Fruit fly (Drosophila melanogaster) whole organism, embryonic: ENCODE measurements around the gene Dad1.

Experiments
- ATbp ChIP-seq: fragments of 200-800 bp; sonication (Bioruptor generic); optimal IDR thresholded peaks from 2 replicates; lab custom pipeline; 2017; ENCODE audit warnings: missing biosample characterization, mild to moderate bottlenecking, missing genetic modification characterization, missing genetic modification reagents
- Abd-B ChIP-seq: fragments of 200-800 bp; sonication (Bioruptor generic); optimal IDR thresholded peaks from 2 replicates; lab custom pipeline; 2018; ENCODE audit warnings: missing biosample characterization, mild to moderate bottlenecking, missing genetic modification characterization, moderate library complexity
- Atf6 ChIP-seq: fragments of 200-800 bp; sonication (Bioruptor generic); IDR thresholded peaks from 2 replicates; pipeline ENCODE4 v1.3.6; 2022; ENCODE audit warnings: missing biosample characterization, missing genetic modification characterization
- CG10274 ChIP-seq: fragments of 200-800 bp; sonication (Bioruptor generic); optimal IDR thresholded peaks from 3 replicates; lab custom pipeline; 2017; ENCODE audit warnings: missing biosample characterization, mild to moderate bottlenecking, missing genetic modification characterization
- CG11093 ChIP-seq: fragments of 200-800 bp; sonication (Bioruptor generic); IDR thresholded peaks from 3 replicates; pipeline ENCODE4 v1.3.6; 2022; ENCODE audit warnings: missing biosample characterization, missing genetic modification characterization
- CG12155 ChIP-seq: fragments of 200-800 bp; sonication (Bioruptor generic); optimal IDR thresholded peaks from 3 replicates; lab custom pipeline; 2016; ENCODE audit warnings: missing biosample characterization, missing genetic modification characterization
- CG12744 ChIP-seq: fragments of 200-800 bp; sonication (Bioruptor generic); optimal IDR thresholded peaks from 2 replicates; lab custom pipeline; 2016; ENCODE audit warnings: missing biosample characterization, missing genetic modification characterization
- CG13424 ChIP-seq: fragments of 200-800 bp; sonication (Bioruptor generic); optimal IDR thresholded peaks from 2 replicates; lab custom pipeline; 2019; ENCODE audit warnings: missing biosample characterization, mild to moderate bottlenecking, missing genetic modification characterization, moderate library complexity
- CG14050 ChIP-seq: fragments of 200-800 bp; sonication (Bioruptor generic); IDR thresholded peaks from 3 replicates; pipeline ENCODE4 v1.3.6; 2022; ENCODE audit warnings: missing biosample characterization, missing genetic modification characterization
- CG14965 ChIP-seq: fragments of 200-800 bp; sonication (Bioruptor generic); optimal IDR thresholded peaks from 2 replicates; lab custom pipeline; 2016; ENCODE audit warnings: missing biosample characterization, missing genetic modification characterization, borderline replicate concordance
- CG17568 ChIP-seq: fragments of 200-800 bp; sonication (Bioruptor generic); optimal IDR thresholded peaks from 2 replicates; lab custom pipeline; 2018; ENCODE audit warnings: missing biosample characterization, mild to moderate bottlenecking, missing genetic modification characterization, moderate library complexity
- CG34376 ChIP-seq: fragments of 200-800 bp; sonication (Bioruptor generic); optimal IDR thresholded peaks from 2 replicates; lab custom pipeline; 2018; ENCODE audit warnings: missing biosample characterization, mild to moderate bottlenecking, missing genetic modification characterization
- CG3726 ChIP-seq: fragments of 200-800 bp; sonication (Bioruptor generic); IDR thresholded peaks from 3 replicates; pipeline ENCODE4, ENCODE4 v1.3.6; 2022; ENCODE audit warnings: missing biosample characterization, missing genetic modification characterization
- CG6689 ChIP-seq: fragments of 200-800 bp; sonication (Bioruptor generic); IDR thresholded peaks from 2 replicates; pipeline ENCODE4 v1.3.6; 2022; ENCODE audit warnings: missing biosample characterization, missing genetic modification characterization
- CG7745 ChIP-seq: fragments of 200-800 bp; sonication (Bioruptor generic); optimal IDR thresholded peaks from 2 replicates; lab custom pipeline; 2018; ENCODE audit warnings: missing biosample characterization, mild to moderate bottlenecking, missing genetic modification characterization, moderate library complexity
- CG7928 ChIP-seq: fragments of 200-800 bp; sonication (Bioruptor generic); optimal IDR thresholded peaks from 2 replicates; lab custom pipeline; 2017; ENCODE audit warnings: missing biosample characterization, mild to moderate bottlenecking, missing genetic modification characterization
- CG8359 ChIP-seq: fragments of 200-800 bp; sonication (Bioruptor generic); optimal IDR thresholded peaks from 2 replicates; lab custom pipeline; 2017; ENCODE audit warnings: missing biosample characterization, mild to moderate bottlenecking, missing genetic modification characterization, borderline replicate concordance
- Doc2 ChIP-seq: fragments of 200-800 bp; sonication (Bioruptor generic); IDR thresholded peaks from 2 replicates; pipeline ENCODE4 v1.3.6; 2022; ENCODE audit warnings: missing biosample characterization, missing genetic modification characterization
- Dp ChIP-seq: fragments of 200-800 bp; sonication (Bioruptor generic); optimal IDR thresholded peaks from 2 replicates; lab custom pipeline; 2018; ENCODE audit warnings: missing biosample characterization, mild to moderate bottlenecking, missing genetic modification characterization, moderate library complexity
- ERR ChIP-seq: fragments of 200-800 bp; sonication (Bioruptor generic); optimal IDR thresholded peaks from 2 replicates; lab custom pipeline; 2016; ENCODE audit warnings: missing biosample characterization, missing genetic modification characterization
- HmgD ChIP-seq: fragments of 200-800 bp; sonication (Bioruptor generic); optimal IDR thresholded peaks from 3 replicates; lab custom pipeline; 2016; ENCODE audit warnings: missing biosample characterization, missing genetic modification characterization
- MBD-R2 ChIP-seq: fragments of 200-800 bp; sonication (Bioruptor generic); IDR thresholded peaks from 2 replicates; pipeline ENCODE4 v1.3.6; 2022; ENCODE audit warnings: missing biosample characterization, missing genetic modification characterization
- Optix ChIP-seq: fragments of 200-800 bp; sonication (Bioruptor generic); IDR thresholded peaks from 3 replicates; pipeline ENCODE4 v1.3.6; 2022; ENCODE audit warnings: missing biosample characterization, missing genetic modification characterization
- Pdp1 ChIP-seq, 2 experiments: fragments of 200-800 bp; sonication (Bioruptor generic); optimal IDR thresholded peaks; 3 replicates each; lab custom pipeline; 2016; ENCODE audit warnings: missing biosample characterization in 2 of 2, missing genetic modification characterization in 2 of 2, mild to moderate bottlenecking in 1 of 2, moderate library complexity in 1 of 2
- Rx ChIP-seq: fragments of 200-800 bp; sonication (Bioruptor generic); IDR thresholded peaks from 2 replicates; pipeline ENCODE4 v1.3.6; 2022; ENCODE audit warnings: missing biosample characterization, missing genetic modification characterization
- Sin3A ChIP-seq: fragments of >200 bp; optimal IDR thresholded peaks from 2 replicates; lab custom pipeline; 2018
- Sox100B ChIP-seq: fragments of 200-800 bp; sonication (Bioruptor generic); optimal IDR thresholded peaks from 3 replicates; lab custom pipeline; 2018; ENCODE audit warnings: missing biosample characterization, mild to moderate bottlenecking, missing genetic modification characterization
- Trl ChIP-seq, 3 experiments: fragments of >200 bp in 2 of 3; fragments of 200-800 bp in 1 of 3; sonication (Bioruptor generic) in 1 of 3; optimal IDR thresholded peaks; 2 replicates in 1 of 3; 3 replicates in 2 of 3; lab custom pipeline; 2016 to 2017; ENCODE audit warnings: missing biosample characterization in 1 of 3, missing genetic modification characterization in 1 of 3
- ara ChIP-seq: fragments of 200-800 bp; sonication (Bioruptor generic); IDR thresholded peaks from 2 replicates; pipeline ENCODE4 v1.3.6; 2022; ENCODE audit warnings: missing biosample characterization, missing genetic modification characterization
- bigmax ChIP-seq: fragments of 200-800 bp; sonication (Bioruptor generic); optimal IDR thresholded peaks from 2 replicates; lab custom pipeline; 2018; ENCODE audit warnings: missing biosample characterization, mild to moderate bottlenecking, missing genetic modification characterization
- chinmo ChIP-seq: fragments of 200-800 bp; sonication (Bioruptor generic); IDR thresholded peaks from 4 replicates; pipeline ENCODE4 v1.3.6; 2022; ENCODE audit warnings: missing biosample characterization, missing genetic modification characterization; ENCODE audit not compliant: partially characterized antibody
- chm ChIP-seq: fragments of 200-800 bp; sonication (Bioruptor generic); IDR thresholded peaks from 2 replicates; pipeline ENCODE4 v1.3.6; 2022; ENCODE audit warnings: missing biosample characterization, missing genetic modification characterization
- ci ChIP-seq: fragments of 200-800 bp; sonication (Bioruptor generic); IDR thresholded peaks from 3 replicates; pipeline ENCODE4 v1.3.6; 2022; ENCODE audit warnings: missing biosample characterization, missing genetic modification characterization
- fd102C ChIP-seq: fragments of 200-800 bp; sonication (Bioruptor generic); optimal IDR thresholded peaks from 2 replicates; lab custom pipeline; 2018; ENCODE audit warnings: missing biosample characterization, mild to moderate bottlenecking, missing genetic modification characterization, moderate library complexity
- ham ChIP-seq: fragments of 200-800 bp; sonication (Bioruptor generic); IDR thresholded peaks from 2 replicates; pipeline ENCODE4 v1.3.6; 2022; ENCODE audit warnings: missing biosample characterization, missing genetic modification characterization
- hth ChIP-seq: fragments of >200 bp; optimal IDR thresholded peaks from 2 replicates; lab custom pipeline; 2017; ENCODE audit warnings: inconsistent platforms
- insv ChIP-seq, 2 experiments: fragments of 200-800 bp; sonication (Bioruptor generic); optimal IDR thresholded peaks; 3 replicates each; lab custom pipeline; 2016 to 2018; ENCODE audit warnings: missing biosample characterization in 2 of 2, missing genetic modification characterization in 2 of 2
- nerfin-2 ChIP-seq: fragments of 200-800 bp; sonication (Bioruptor generic); IDR thresholded peaks from 2 replicates; pipeline ENCODE4 v1.3.6; 2022; ENCODE audit warnings: missing biosample characterization, missing genetic modification characterization; ENCODE audit not compliant: partially characterized antibody
- sob ChIP-seq: fragments of 200-800 bp; sonication (Bioruptor generic); IDR thresholded peaks from 2 replicates; pipeline ENCODE4 v1.3.6; 2022; ENCODE audit warnings: missing biosample characterization, missing genetic modification characterization
- sqz ChIP-seq: fragments of 200-800 bp; sonication (Bioruptor generic); optimal IDR thresholded peaks from 3 replicates; lab custom pipeline; 2018; ENCODE audit warnings: missing biosample characterization, mild to moderate bottlenecking, missing genetic modification characterization
- stc ChIP-seq: fragments of 200-800 bp; sonication (Bioruptor generic); IDR thresholded peaks from 2 replicates; pipeline ENCODE4 v1.3.6; 2022; ENCODE audit warnings: missing biosample characterization, missing genetic modification characterization
- tgo ChIP-seq: fragments of 200-800 bp; sonication (Bioruptor generic); IDR thresholded peaks from 3 replicates; pipeline ENCODE4 v1.3.6; 2022; ENCODE audit warnings: missing biosample characterization, missing genetic modification characterization
- tio ChIP-seq: fragments of 200-800 bp; sonication (Bioruptor generic); optimal IDR thresholded peaks from 2 replicates; lab custom pipeline; 2017; ENCODE audit warnings: missing biosample characterization, missing genetic modification characterization, inconsistent platforms
- twi ChIP-seq: fragments of 200-800 bp; optimal IDR thresholded peaks from 2 replicates; lab custom pipeline; 2019; ENCODE audit warnings: missing biosample characterization, mild to moderate bottlenecking, missing genetic modification characterization, moderate library complexity
- unpg ChIP-seq: fragments of 200-800 bp; sonication (Bioruptor generic); optimal IDR thresholded peaks from 3 replicates; lab custom pipeline; 2018; ENCODE audit warnings: missing biosample characterization, mild to moderate bottlenecking, missing genetic modification characterization, moderate library complexity
- zfh1 ChIP-seq: fragments of 200-800 bp; sonication (Bioruptor generic); IDR thresholded peaks from 3 replicates; pipeline ENCODE4 v1.3.6; 2022; ENCODE audit warnings: missing biosample characterization, missing genetic modification characterization

The Dad1 gene

DNA sequence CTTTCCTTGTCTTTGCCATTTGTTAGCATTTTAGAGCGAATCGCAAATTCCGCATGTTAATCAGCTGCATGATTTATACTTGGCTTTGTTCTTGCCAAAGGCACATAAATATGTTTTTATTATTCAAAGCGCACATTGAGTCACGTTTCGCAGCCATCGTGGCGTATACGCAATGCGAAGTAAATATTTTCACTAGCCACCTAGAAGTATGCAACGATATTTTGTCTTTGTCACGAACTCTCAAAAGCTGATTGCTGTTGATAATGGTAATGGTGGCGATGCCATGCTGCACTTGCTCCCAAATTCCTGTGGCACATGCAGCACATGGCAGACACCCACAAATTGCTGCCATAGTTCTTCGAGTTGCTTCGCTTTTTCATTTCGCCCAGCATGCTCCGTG lies 49.2 kb downstream of the Dad1 start (continued):
- TF ChIP-seq ara (GFP tag; lab: Robert Waterston, UW) (peak; percentile 14; the same call in 1 of the 2 replicates), CG12744 (peak; percentile 31), tgo (GFP tag; lab: Robert Waterston, UW) (no peak), nerfin-2 (GFP tag; lab: Robert Waterston, UW) (no peak), CG8359 (no peak), tio (GFP tag; lab: Kevin White, UChicago) (no peak), ham (no peak), sob (0 out of 2 replicates have a peak, but pooled peaks have one; percentile 28), unpg (GFP tag; lab: Kevin White, UChicago) (no peak), CG6689 (GFP tag; lab: Robert Waterston, UW) (0 out of 2 replicates have a peak, but pooled peaks have one; percentile 18), Rx (GFP tag; lab: Robert Waterston, UW) (peak; percentile 40; the same call in 1 of the 2 replicates), ATbp (GFP tag; lab: Kevin White, UChicago) (no peak), sqz (GFP tag; lab: Kevin White, UChicago) (no peak), Doc2 (no peak), CG11093 (GFP tag; lab: Robert Waterston, UW) (no peak), hth (no peak), chm (GFP tag; lab: Robert Waterston, UW) (no peak), fd102C (GFP tag; lab: Kevin White, UChicago) (no peak), Atf6 (GFP tag; lab: Robert Waterston, UW) (0 out of 2 replicates have a peak, but pooled peaks have one; percentile 8), ERR (GFP tag; lab: Kevin White, UChicago) (no peak), Dp (no peak), CG14965 (GFP tag; lab: Kevin White, UChicago) (no peak), CG12155 (GFP tag; lab: Kevin White, UChicago) (no peak), CG7928 (GFP tag; lab: Kevin White, UChicago) (no peak), CG7745 (tag; lab: Kevin White, UChicago) (no peak), Trl (optimal IDR thresholded peaks at IDR 0.05; lab: Kevin White, UChicago) (no peak), Trl (GFP tag; optimal IDR thresholded peaks at IDR 0.05; lab: Kevin White, UChicago) (no peak), zfh1 (peak; percentile 63; the same call in 2 of the 3 replicates), CG3726 (no peak), Pdp1 (GFP tag; optimal IDR thresholded peaks at IDR 0.05; lab: Kevin White, UChicago) (no peak), MBD-R2 (GFP tag; lab: Robert Waterston, UW) (0 out of 2 replicates have a peak, but pooled peaks have one; percentile 34), Sox100B (GFP tag; lab: Kevin White, UChicago) (no peak), Optix (GFP tag; lab: Robert Waterston, UW) (0 out of 3 replicates have a peak, but pooled peaks have one; percentile 24), HmgD (GFP tag; lab: Kevin White, UChicago) (no peak), CG17568 (GFP tag; lab: Kevin White, UChicago) (no peak), twi (tag; lab: Kevin White, UChicago) (no peak), CG13424 (no peak), Sin3A (lab: Kevin White, UChicago) (no peak), chinmo (GFP tag; lab: Robert Waterston, UW) (0 out of 4 replicates have a peak, but pooled peaks have one; percentile 68), CG10274 (GFP tag; lab: Kevin White, UChicago) (no peak), CG34376 (GFP tag; lab: Kevin White, UChicago) (no peak), stc (0 out of 2 replicates have a peak, but pooled peaks have one; percentile 15), bigmax (GFP tag; lab: Kevin White, UChicago) (no peak), CG14050 (GFP tag; lab: Robert Waterston, UW) (no peak), ci (GFP tag; lab: Robert Waterston, UW) (peak; percentile 74; the same call in 2 of the 3 replicates), Abd-B (GFP tag; lab: Kevin White, UChicago) (no peak), insv (GFP tag; optimal IDR thresholded peaks at IDR 0.05; lab: Kevin White, UChicago) (no peak)
- TF ChIP-seq, all 482 proteins: peak for 32
